Worm (Caenorhabditis elegans): ENCODE measurements around the gene clec-54.

- TF ChIP-seq hmbx-1 (tag; optimal IDR thresholded peaks at IDR 0.05) = no peak
- no peak for TF ChIP-seq ceh-36 (tag; optimal IDR thresholded peaks at IDR 0.05)
- no peak for TF ChIP-seq ama-1 (optimal IDR thresholded peaks at IDR 0.05)
- TF ChIP-seq ets-7 (tag; optimal IDR thresholded peaks at IDR 0.05) = no peak
- no peak for TF ChIP-seq hmg-4 (GFP tag; optimal IDR thresholded peaks at IDR 0.05)
- no peak for TF ChIP-seq aly-1 (tag; optimal IDR thresholded peaks at IDR 0.05)
- TF ChIP-seq hnd-1 (tag; optimal IDR thresholded peaks at IDR 0.05) = no peak
- no peak for TF ChIP-seq flt-1 (GFP tag; IDR thresholded peaks at IDR 0.05)
- no peak for TF ChIP-seq sea-1 (GFP tag; conservative IDR thresholded peaks at IDR 0.05)
- TF ChIP-seq pes-1 (GFP tag; IDR thresholded peaks at IDR 0.05) = no peak
- TF ChIP-seq tbx-37 (GFP tag; conservative IDR thresholded peaks at IDR 0.05) = no peak
- no peak for TF ChIP-seq tra-4 (tag; optimal IDR thresholded peaks at IDR 0.05)
- TF ChIP-seq ceh-13 (GFP tag; optimal IDR thresholded peaks at IDR 0.05) = no peak
These were observed 27.4 kb downstream of the clec-54 start for ce11 chrV:14504120-14504519.

All from whole organism, early embryonic.